Worm (Caenorhabditis elegans) whole organism, L3 larva: ENCODE data around the gene elo-1.

Experiments used
- ZK546.5 ChIP-seq: sonication (generic microtip); optimal IDR thresholded peaks from 2 replicates; lab custom pipeline; 2017; ENCODE audit warnings: missing biosample characterization, missing genetic modification characterization
- aly-2 ChIP-seq: fragments of 150-350 bp; optimal IDR thresholded peaks from 2 replicates; lab custom pipeline; 2014; ENCODE audit warnings: missing biosample characterization, missing genetic modification characterization
- elt-1 ChIP-seq: fragments of 150-350 bp; optimal IDR thresholded peaks from 2 replicates; lab custom pipeline; 2014; ENCODE audit warnings: missing biosample characterization, missing genetic modification characterization
- fkh-2 ChIP-seq: fragments of 150-350 bp; optimal IDR thresholded peaks from 2 replicates; lab custom pipeline; 2014; ENCODE audit warnings: missing biosample characterization, missing genetic modification reagents, missing genetic modification characterization
- fos-1 ChIP-seq: fragments of 150-350 bp; optimal IDR thresholded peaks from 2 replicates; lab custom pipeline; 2014; ENCODE audit warnings: missing biosample characterization, missing genetic modification characterization
- nhr-25 ChIP-seq: sonication (generic microtip); optimal IDR thresholded peaks from 2 replicates; lab custom pipeline; 2017; ENCODE audit warnings: missing biosample characterization, missing genetic modification characterization
- nhr-28 ChIP-seq: fragments of 150-350 bp; optimal IDR thresholded peaks from 2 replicates; lab custom pipeline; 2014; ENCODE audit warnings: missing biosample characterization, missing genetic modification characterization
- nhr-43 ChIP-seq: sonication (generic microtip); optimal IDR thresholded peaks from 2 replicates; lab custom pipeline; 2016; ENCODE audit warnings: mild to moderate bottlenecking, missing genetic modification characterization, missing compliant biosample characterization; ENCODE audit not compliant: poor library complexity, severe bottlenecking
- nhr-77 ChIP-seq: fragments of 150-350 bp; optimal IDR thresholded peaks from 2 replicates; lab custom pipeline; 2014; ENCODE audit warnings: missing biosample characterization, missing genetic modification characterization
- pha-4 ChIP-seq: fragments of 150-350 bp; optimal IDR thresholded peaks from 2 replicates; lab custom pipeline; 2014; ENCODE audit warnings: missing biosample characterization, missing genetic modification reagents, missing genetic modification characterization
- skn-1 ChIP-seq: fragments of 150-350 bp; optimal IDR thresholded peaks from 2 replicates; lab custom pipeline; 2014; ENCODE audit warnings: missing biosample characterization, missing genetic modification characterization
- snpc-4 ChIP-seq: fragments of 150-350 bp; optimal IDR thresholded peaks from 2 replicates; lab custom pipeline; 2014; ENCODE audit warnings: missing biosample characterization, missing genetic modification characterization
- unc-39 ChIP-seq: sonication (generic microtip); optimal IDR thresholded peaks from 4 replicates; lab custom pipeline; 2017; ENCODE audit warnings: missing biosample characterization, missing genetic modification characterization
- ztf-11 ChIP-seq: fragments of 150-350 bp; optimal IDR thresholded peaks from 2 replicates; lab custom pipeline; 2014; ENCODE audit warnings: missing biosample characterization, missing genetic modification characterization

- TF ChIP-seq snpc-4 (tag; lab: Kevin White, UChicago) (no peak), nhr-43 (tag; lab: Kevin White, UChicago) (no peak), nhr-77 (tag; lab: Kevin White, UChicago) (no peak), fkh-2 (tag; lab: Kevin White, UChicago) (no peak), pha-4 (tag; lab: Kevin White, UChicago) (no peak), aly-2 (tag; lab: Kevin White, UChicago) (no peak), nhr-28 (no peak), fos-1 (tag; lab: Kevin White, UChicago) (no peak), skn-1 (tag; lab: Kevin White, UChicago) (no peak), elt-1 (tag; lab: Kevin White, UChicago) (no peak), nhr-25 (tag; lab: Kevin White, UChicago) (no peak), unc-39 (tag; lab: Kevin White, UChicago) (no peak), ZK546.5 (tag; lab: Kevin White, UChicago) (no peak), ztf-11 (tag; lab: Kevin White, UChicago) (no peak)
Measured at ce11 chrIV:9537500-9537899, 11.3 kb downstream of the elo-1 start.
